Fruit fly (Drosophila melanogaster) whole organism, wandering third instar larva: Measurements from ENCODE around the gene sens.
A peak's percentile ranks its signal among the peaks of the same experiment; 100 is the strongest.

ENCODE experiments used
- Abd-B ChIP-seq: fragments of >200 bp; optimal IDR thresholded peaks from 2 replicates; lab custom pipeline; 2017; ENCODE audit warnings: missing biosample characterization, missing genetic modification characterization
- CG32264 ChIP-seq: fragments of 200-800 bp; sonication (Bioruptor generic); optimal IDR thresholded peaks from 2 replicates; lab custom pipeline; 2016; ENCODE audit warnings: missing biosample characterization, missing genetic modification characterization
- Dfd ChIP-seq: fragments of >200 bp; optimal IDR thresholded peaks from 2 replicates; lab custom pipeline; 2017; ENCODE audit warnings: missing biosample characterization, missing genetic modification characterization
- Dif ChIP-seq: fragments of 200-275, 200-300 bp; sonication (Bioruptor generic); optimal IDR thresholded peaks from 2 replicates; lab custom pipeline; 2018; ENCODE audit warnings: missing biosample characterization, missing genetic modification characterization; ENCODE audit not compliant: partially characterized antibody
- GATAd ChIP-seq: sonication (Bioruptor generic); optimal IDR thresholded peaks from 2 replicates; lab custom pipeline; 2016; ENCODE audit warnings: missing biosample characterization, missing genetic modification characterization
- HLH106 ChIP-seq: fragments of 200-800 bp; optimal IDR thresholded peaks from 3 replicates; lab custom pipeline; 2019; ENCODE audit warnings: missing biosample characterization, mild to moderate bottlenecking, missing genetic modification characterization, moderate library complexity
- Hnf4 ChIP-seq: fragments of 200-800 bp; sonication (Bioruptor generic); optimal IDR thresholded peaks from 2 replicates; lab custom pipeline; 2016; ENCODE audit warnings: missing biosample characterization, mild to moderate bottlenecking, missing genetic modification characterization
- Hr78 ChIP-seq: fragments of >200 bp; optimal IDR thresholded peaks from 2 replicates; lab custom pipeline; 2017; ENCODE audit warnings: missing biosample characterization, missing genetic modification characterization
- Jra ChIP-seq: sonication (Bioruptor generic); optimal IDR thresholded peaks from 2 replicates; lab custom pipeline; 2016; ENCODE audit warnings: missing biosample characterization, missing genetic modification characterization
- Mio ChIP-seq: sonication (Bioruptor generic); optimal IDR thresholded peaks from 2 replicates; lab custom pipeline; 2016; ENCODE audit warnings: missing biosample characterization, missing genetic modification characterization
- Myc ChIP-seq: fragments of >200 bp; optimal IDR thresholded peaks from 2 replicates; lab custom pipeline; 2017
- N ChIP-seq: fragments of >200 bp; optimal IDR thresholded peaks from 2 replicates; lab custom pipeline; 2018; ENCODE audit warnings: missing biosample characterization, missing external identifiers, missing genetic modification characterization
- OdsH ChIP-seq: fragments of 200-800 bp; sonication (Bioruptor generic); optimal IDR thresholded peaks from 2 replicates; lab custom pipeline; 2016; ENCODE audit warnings: missing biosample characterization, mild to moderate bottlenecking, missing genetic modification characterization
- Rel ChIP-seq, 2 experiments: fragments of 200-800 bp; sonication (Bioruptor generic) in 1 of 2; optimal IDR thresholded peaks; 2 replicates in 1 of 2; 3 replicates in 1 of 2; lab custom pipeline; 2016 to 2019; ENCODE audit warnings: mild to moderate bottlenecking in 2 of 2, missing biosample characterization in 2 of 2, missing genetic modification characterization in 2 of 2, moderate library complexity in 1 of 2
- Sp1 ChIP-seq: fragments of 200-800 bp; sonication (Bioruptor generic); optimal IDR thresholded peaks from 3 replicates; lab custom pipeline; 2019; ENCODE audit warnings: missing biosample characterization, mild to moderate bottlenecking, missing genetic modification characterization, moderate library complexity
- Vsx2 ChIP-seq: fragments of 200-300, 225-300 bp; sonication (Bioruptor generic); optimal IDR thresholded peaks from 2 replicates; lab custom pipeline; 2018; ENCODE audit warnings: missing biosample characterization, missing genetic modification characterization; ENCODE audit not compliant: partially characterized antibody
- br ChIP-seq: fragments of 200-800 bp; sonication (Bioruptor generic); optimal IDR thresholded peaks from 2 replicates; lab custom pipeline; 2016; ENCODE audit warnings: missing biosample characterization, missing genetic modification characterization
- brk ChIP-seq: fragments of 200-800 bp; sonication (Bioruptor generic); optimal IDR thresholded peaks from 2 replicates; lab custom pipeline; 2016; ENCODE audit warnings: missing biosample characterization, mild to moderate bottlenecking, missing genetic modification characterization
- dl ChIP-seq, 2 experiments: fragments of 175-275, 200-275 bp in 1 of 2; fragments of 200-275 bp in 1 of 2; sonication (Bioruptor generic); optimal IDR thresholded peaks; lab custom pipeline; 2018; ENCODE audit warnings: mild to moderate bottlenecking in 2 of 2, missing biosample characterization in 2 of 2, missing genetic modification characterization in 2 of 2, moderate library complexity in 2 of 2; ENCODE audit not compliant: partially characterized antibody in 2 of 2, insufficient read depth in 1 of 2
- dsf ChIP-seq: sonication (Bioruptor generic); optimal IDR thresholded peaks from 2 replicates; lab custom pipeline; 2016; ENCODE audit warnings: missing biosample characterization, missing genetic modification characterization, borderline replicate concordance
- ey ChIP-seq: fragments of 200-800 bp; sonication (Bioruptor generic); optimal IDR thresholded peaks from 2 replicates; lab custom pipeline; 2016; ENCODE audit warnings: missing biosample characterization, missing genetic modification characterization
- foxo ChIP-seq, 2 experiments: fragments of 200-800 bp; sonication (Bioruptor generic); optimal IDR thresholded peaks; 2 replicates in 1 of 2; 3 replicates in 1 of 2; lab custom pipeline; 2016 to 2017; ENCODE audit warnings: missing biosample characterization in 2 of 2, missing genetic modification characterization in 2 of 2
- h ChIP-seq: fragments of 200-800 bp; sonication (Bioruptor generic); optimal IDR thresholded peaks from 3 replicates; lab custom pipeline; 2016; ENCODE audit warnings: missing biosample characterization, mild to moderate bottlenecking, missing genetic modification characterization
- jim ChIP-seq: fragments of 175-275, 200-325 bp; sonication (Bioruptor generic); optimal IDR thresholded peaks from 2 replicates; lab custom pipeline; 2016; ENCODE audit warnings: missing biosample characterization, mild to moderate bottlenecking, missing genetic modification characterization
- lola ChIP-seq: fragments of >200 bp; optimal IDR thresholded peaks from 2 replicates; lab custom pipeline; 2017; ENCODE audit warnings: missing biosample characterization, missing genetic modification characterization
- psq ChIP-seq: fragments of 200-800 bp; sonication (Bioruptor generic); optimal IDR thresholded peaks from 3 replicates; lab custom pipeline; 2017; ENCODE audit warnings: missing biosample characterization, mild to moderate bottlenecking, missing genetic modification characterization, moderate library complexity
- rgr ChIP-seq: fragments of 200-800 bp; sonication (Bioruptor generic); optimal IDR thresholded peaks from 3 replicates; lab custom pipeline; 2016; ENCODE audit warnings: missing biosample characterization, mild to moderate bottlenecking, missing genetic modification characterization
- sage ChIP-seq: fragments of 200-800 bp; sonication (Bioruptor generic); optimal IDR thresholded peaks from 2 replicates; lab custom pipeline; 2016; ENCODE audit warnings: missing biosample characterization, mild to moderate bottlenecking, missing genetic modification characterization
- sv ChIP-seq: fragments of 200-800 bp; sonication (Bioruptor generic); optimal IDR thresholded peaks from 3 replicates; lab custom pipeline; 2016; ENCODE audit warnings: missing biosample characterization, missing genetic modification characterization
- tai ChIP-seq: sonication (Bioruptor generic); optimal IDR thresholded peaks from 2 replicates; lab custom pipeline; 2016; ENCODE audit warnings: missing biosample characterization, missing genetic modification characterization
- usp ChIP-seq: fragments of >200 bp; optimal IDR thresholded peaks from 2 replicates; lab custom pipeline; 2017; ENCODE audit warnings: missing biosample characterization, missing genetic modification characterization
- woc ChIP-seq: sonication (Bioruptor generic); optimal IDR thresholded peaks from 2 replicates; lab custom pipeline; 2016; ENCODE audit warnings: missing biosample characterization, mild to moderate bottlenecking, missing genetic modification characterization

Gene sens

DNA sequence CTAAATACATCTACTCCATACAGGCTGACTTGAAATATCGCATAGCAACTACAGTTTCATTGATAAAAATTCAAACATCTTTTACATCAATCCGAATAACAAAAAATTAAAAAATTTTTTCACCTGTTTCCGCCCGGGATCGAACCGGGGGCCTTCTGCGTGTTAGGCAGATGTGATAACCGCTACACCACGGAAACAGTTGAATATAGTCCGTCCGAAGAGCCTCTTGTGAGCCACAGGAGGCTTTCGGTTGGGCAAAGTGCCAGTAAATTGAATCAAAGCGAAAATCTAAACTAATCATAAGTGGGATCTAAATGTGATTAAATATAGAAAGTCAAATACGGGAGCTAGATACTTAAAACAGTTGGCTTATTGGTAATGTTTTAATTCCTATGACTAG lies 32.6 kb upstream of the sens start:
- no peak for TF ChIP-seq foxo (GFP tag; optimal IDR thresholded peaks at IDR 0.05; lab: Kevin White, UChicago)
- TF ChIP-seq Vsx2 (GFP tag; lab: Kevin White, UChicago), result no peak
- TF ChIP-seq woc (GFP tag; lab: Kevin White, UChicago), result no peak
- no peak for TF ChIP-seq HLH106 (tag; lab: Kevin White, UChicago)
- no peak for TF ChIP-seq Mio (GFP tag; lab: Kevin White, UChicago)
- TF ChIP-seq sage (GFP tag; lab: Kevin White, UChicago), result no peak
- no peak for TF ChIP-seq dsf (GFP tag; lab: Kevin White, UChicago)
- no peak for TF ChIP-seq CG32264 (GFP tag; lab: Kevin White, UChicago)
- TF ChIP-seq rgr (GFP tag; lab: Kevin White, UChicago), result no peak
- no peak for TF ChIP-seq Hr78 (GFP tag; lab: Kevin White, UChicago)
- TF ChIP-seq ey, result no peak
- TF ChIP-seq brk (GFP tag; lab: Kevin White, UChicago), result no peak
- TF ChIP-seq dl (GFP tag; optimal IDR thresholded peaks at IDR 0.05; lab: Kevin White, UChicago; ENCODE audit: insufficient read depth in 1 of 2, partially characterized antibody in 2 of 2), result no peak
- no peak for TF ChIP-seq Myc (lab: Kevin White, UChicago)
- no peak for TF ChIP-seq Jra (GFP tag; lab: Kevin White, UChicago)
- no peak for TF ChIP-seq h (GFP tag; lab: Kevin White, UChicago)
- TF ChIP-seq Sp1 (GFP tag; lab: Kevin White, UChicago), result no peak
- TF ChIP-seq OdsH (GFP tag; lab: Kevin White, UChicago), result no peak

DNA sequence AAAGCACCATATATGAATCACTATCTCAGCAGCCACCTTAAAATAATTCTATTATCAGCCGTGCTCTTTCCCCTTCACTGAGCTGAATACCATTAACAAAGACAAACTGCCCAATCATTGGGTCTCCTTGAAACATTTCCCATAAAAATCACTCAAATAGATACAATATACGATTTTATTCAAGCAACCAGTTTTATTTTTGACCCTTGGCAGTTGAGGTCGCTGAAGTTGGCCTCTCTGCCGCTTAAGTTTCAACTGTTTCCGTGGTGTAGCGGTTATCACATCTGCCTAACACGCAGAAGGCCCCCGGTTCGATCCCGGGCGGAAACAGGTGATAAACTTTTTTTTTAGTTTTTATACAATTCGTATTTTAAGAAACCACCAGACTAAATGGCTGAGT lies 31.9 kb upstream of the sens start:
- TF ChIP-seq usp (GFP tag; lab: Kevin White, UChicago) (no peak), Dfd (GFP tag; lab: Kevin White, UChicago) (no peak), brk (GFP tag; lab: Kevin White, UChicago) (no peak), psq (GFP tag; lab: Kevin White, UChicago) (no peak), Myc (lab: Kevin White, UChicago) (no peak), HLH106 (tag; lab: Kevin White, UChicago) (no peak), dsf (GFP tag; lab: Kevin White, UChicago) (no peak), tai (GFP tag; lab: Kevin White, UChicago) (no peak), Dif (GFP tag; lab: Kevin White, UChicago) (no peak), foxo (GFP tag; optimal IDR thresholded peaks at IDR 0.05; lab: Kevin White, UChicago) (no peak), CG32264 (GFP tag; lab: Kevin White, UChicago) (no peak), rgr (GFP tag; lab: Kevin White, UChicago) (no peak), OdsH (GFP tag; lab: Kevin White, UChicago) (no peak), woc (GFP tag; lab: Kevin White, UChicago) (no peak)

DNA sequence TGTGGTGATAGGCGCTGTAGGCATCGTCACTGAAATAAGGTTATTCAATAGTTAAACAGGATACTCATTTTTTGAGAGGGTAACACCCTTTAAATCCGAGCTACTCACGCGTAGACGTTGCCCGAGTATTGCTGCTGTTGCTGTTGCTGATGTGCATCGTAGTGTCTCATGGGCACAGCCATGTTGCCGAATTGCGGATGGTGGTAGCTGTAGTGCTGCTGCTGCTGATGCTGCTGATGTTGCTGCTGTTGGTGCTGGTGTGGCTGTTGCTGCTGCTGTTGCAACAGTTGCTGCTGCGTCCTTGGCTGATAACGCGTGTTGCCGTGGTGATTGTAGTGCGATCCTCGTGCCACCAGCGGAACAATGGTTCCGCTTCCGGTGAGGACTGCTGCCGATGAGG lies 29.2 kb upstream of the sens start:
- TF ChIP-seq Dfd (GFP tag; lab: Kevin White, UChicago), result peak; percentile 94
- no peak for TF ChIP-seq HLH106 (tag; lab: Kevin White, UChicago)
- TF ChIP-seq N, result no peak
- TF ChIP-seq ey, result no peak

DNA sequence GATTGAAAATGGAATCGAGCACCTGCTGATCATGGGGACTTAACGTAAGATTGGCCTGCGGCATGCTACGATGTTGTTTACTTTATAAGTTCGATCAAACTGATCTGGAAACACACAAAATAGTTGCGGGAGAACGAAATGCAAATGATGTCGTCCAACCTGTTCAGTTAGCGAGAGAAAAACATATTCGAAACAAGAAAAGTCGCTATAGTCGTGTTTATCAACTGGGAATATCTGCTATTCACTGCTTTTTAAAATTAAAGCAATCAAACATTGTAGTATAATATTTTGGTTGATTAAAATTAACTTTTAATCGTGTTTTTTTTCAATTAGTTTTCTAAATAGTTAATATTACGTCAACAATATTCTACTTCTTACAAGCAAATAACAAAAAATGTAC lies 25.6 kb upstream of the sens start, which contains the start of gene CG14105:
CG14105 (minus strand) TSS at position 101 of the 400 bp plus-strand sequence.
- TF ChIP-seq br (GFP tag; lab: Kevin White, UChicago), result no peak
- TF ChIP-seq lola, result no peak
- no peak for TF ChIP-seq usp (GFP tag; lab: Kevin White, UChicago)
- no peak for TF ChIP-seq brk (GFP tag; lab: Kevin White, UChicago)

DNA sequence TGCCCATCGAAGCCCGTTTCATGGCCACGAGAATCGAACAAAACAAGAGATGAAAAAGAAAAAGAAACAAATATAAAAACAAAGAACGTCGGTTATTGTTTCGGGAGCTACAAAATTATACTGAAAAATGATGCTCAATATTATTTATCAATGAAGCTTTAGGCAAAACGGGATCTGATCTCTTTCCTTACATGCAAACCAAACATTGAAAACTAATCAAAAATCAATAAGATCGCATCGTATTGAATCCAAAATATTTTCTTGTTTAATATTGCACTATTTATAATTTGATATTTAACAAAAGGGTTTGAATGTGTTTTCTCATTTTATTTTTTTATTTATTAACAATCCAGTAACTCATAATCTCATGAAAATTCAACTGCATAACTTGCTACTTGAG lies 24.6 kb upstream of the sens start, which contains the start of gene CG14106:
CG14106 (minus strand) TSS at position 101 of the 400 bp plus-strand sequence.
- TF ChIP-seq Rel (GFP tag; optimal IDR thresholded peaks at IDR 0.05; lab: Kevin White, UChicago) (no peak), Rel (tag; optimal IDR thresholded peaks at IDR 0.05; lab: Kevin White, UChicago) (no peak), jim (GFP tag; lab: Kevin White, UChicago) (no peak), brk (GFP tag; lab: Kevin White, UChicago) (no peak), Hnf4 (no peak), Jra (GFP tag; lab: Kevin White, UChicago) (no peak), Abd-B (no peak), dsf (GFP tag; lab: Kevin White, UChicago) (no peak), tai (GFP tag; lab: Kevin White, UChicago) (no peak), CG32264 (GFP tag; lab: Kevin White, UChicago) (no peak), Hr78 (GFP tag; lab: Kevin White, UChicago) (no peak), lola (no peak), psq (GFP tag; lab: Kevin White, UChicago) (no peak), br (GFP tag; lab: Kevin White, UChicago) (no peak), GATAd (GFP tag; lab: Kevin White, UChicago) (no peak), Myc (lab: Kevin White, UChicago) (no peak), usp (GFP tag; lab: Kevin White, UChicago) (no peak), Dfd (GFP tag; lab: Kevin White, UChicago) (no peak), Mio (GFP tag; lab: Kevin White, UChicago) (no peak), sv (GFP tag; lab: Kevin White, UChicago) (no peak)
